Worm (Caenorhabditis elegans): Measurements from ENCODE around the gene kin-4.
A peak's percentile ranks its signal among the peaks of the same experiment; 100 is the strongest.

Gene kin-4

DNA sequence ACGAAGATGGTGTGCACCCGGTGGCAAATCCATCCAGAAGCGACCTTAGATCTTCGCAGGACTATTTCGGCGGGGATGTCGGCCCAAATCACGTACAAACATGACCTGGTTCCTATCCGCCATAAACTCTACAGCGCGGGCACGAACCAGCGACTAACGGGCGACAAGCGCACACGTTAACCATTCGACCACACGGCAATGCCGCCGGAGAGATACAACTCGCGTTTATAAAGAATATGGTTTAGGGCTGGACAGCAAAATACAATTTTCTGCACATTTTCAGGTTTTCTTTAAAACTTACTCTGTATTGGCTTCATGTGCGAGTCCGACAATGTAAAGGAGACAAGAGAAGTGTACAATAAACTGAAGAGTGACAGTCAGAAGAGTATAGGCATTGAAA, 48.5 kb downstream of the kin-4 start (continued):
- peak; percentile 72 for TF ChIP-seq ztf-26 (tag; optimal IDR thresholded peaks at IDR 0.05)
- peak; percentile 82 for TF ChIP-seq hsf-1 (GFP tag; IDR thresholded peaks at IDR 0.05)
- peak; percentile 69; the same call in 1 of the 2 replicates for TF ChIP-seq Y67H2A.10 (GFP tag; conservative IDR thresholded peaks at IDR 0.05)
- peak; percentile 92 for TF ChIP-seq hrde-1 (tag; optimal IDR thresholded peaks at IDR 0.05; ENCODE audit: borderline replicate concordance)
- TF ChIP-seq hlh-26 (GFP tag; conservative IDR thresholded peaks at IDR 0.05) = no peak
- peak; percentile 94 for TF ChIP-seq mxl-1 (tag; optimal IDR thresholded peaks at IDR 0.05)
- TF ChIP-seq F33H1.4 (GFP tag; IDR thresholded peaks at IDR 0.05) = peak; percentile 67
- TF ChIP-seq snpc-1.3 (tag; optimal IDR thresholded peaks at IDR 0.05; ENCODE audit: insufficient read depth) = peak; percentile 91
- TF ChIP-seq ZK185.1 (tag; optimal IDR thresholded peaks at IDR 0.05; ENCODE audit: poor library complexity, severe bottlenecking) = peak; percentile 94
- peak; percentile 87 for TF ChIP-seq B0336.3 (GFP tag; IDR thresholded peaks at IDR 0.05)
- peak; percentile 46; the same call in 1 of the 2 replicates for TF ChIP-seq C06A6.2 (GFP tag; conservative IDR thresholded peaks at IDR 0.05)
- TF ChIP-seq tbp1 (GFP tag; optimal IDR thresholded peaks at IDR 0.05) = peak; percentile 97
- TF ChIP-seq madf-10 (tag; optimal IDR thresholded peaks at IDR 0.05) = peak; percentile 79
- peak; percentile 68 for TF ChIP-seq ceh-100 (GFP tag; IDR thresholded peaks at IDR 0.05)
- peak; percentile 72 for TF ChIP-seq attf-3 (GFP tag; conservative IDR thresholded peaks at IDR 0.05)
- peak; percentile 79 for TF ChIP-seq unc-130 (GFP tag; optimal IDR thresholded peaks at IDR 0.05)
- TF ChIP-seq repo-1 (tag; optimal IDR thresholded peaks at IDR 0.05) = peak; percentile 89
- TF ChIP-seq sea-2 (GFP tag; IDR thresholded peaks at IDR 0.05) = peak; percentile 76; the same call in 1 of the 2 replicates
- TF ChIP-seq ets-4 (GFP tag; optimal IDR thresholded peaks at IDR 0.05) = peak; percentile 93
- TF ChIP-seq D2030.7 (GFP tag; IDR thresholded peaks at IDR 0.05) = peak; percentile 85
- TF ChIP-seq lsl-1 (GFP tag; optimal IDR thresholded peaks at IDR 0.05) = peak; percentile 70
- peak; percentile 84 for TF ChIP-seq attf-6 (GFP tag; IDR thresholded peaks at IDR 0.05)
- peak; percentile 90 for TF ChIP-seq Y56A3A.18 (GFP tag; IDR thresholded peaks at IDR 0.05)
- TF ChIP-seq rpc-1 (optimal IDR thresholded peaks at IDR 0.05) = peak; percentile 75
- TF ChIP-seq rpc-1 (tag; optimal IDR thresholded peaks at IDR 0.05) = peak; percentile 95
- peak; percentile 86 for TF ChIP-seq Y53G8AR.9 (GFP tag; conservative IDR thresholded peaks at IDR 0.05)
- 0 out of 2 replicates have a peak, but pooled peaks have one; percentile 15 for TF ChIP-seq aptf-3 (GFP tag; IDR thresholded peaks at IDR 0.05)
- TF ChIP-seq nhr-80 (tag; optimal IDR thresholded peaks at IDR 0.05) = peak; percentile 62
- TF ChIP-seq B0035.1 (tag; optimal IDR thresholded peaks at IDR 0.05) = peak; percentile 74
- TF ChIP-seq hmg-20 (GFP tag; IDR thresholded peaks at IDR 0.05) = 0 out of 2 replicates have a peak, but pooled peaks have one; percentile 11
- peak; percentile 48 for TF ChIP-seq K12H6.12 (tag; optimal IDR thresholded peaks at IDR 0.05)
- TF ChIP-seq nfya-2 (GFP tag; IDR thresholded peaks at IDR 0.05) = 0 out of 2 replicates have a peak, but pooled peaks have one; percentile 75
- no peak for TF ChIP-seq lir-1 (GFP tag; conservative IDR thresholded peaks at IDR 0.05)
- peak; percentile 72; the same call in 1 of the 2 replicates for TF ChIP-seq K11D2.4 (GFP tag; IDR thresholded peaks at IDR 0.05)
- peak; percentile 52 for TF ChIP-seq ama-1 (optimal IDR thresholded peaks at IDR 0.05)
- TF ChIP-seq ama-1 (GFP tag; optimal IDR thresholded peaks at IDR 0.05) = peak; percentile 84 to 93
- TF ChIP-seq egl-18 (GFP tag; IDR thresholded peaks at IDR 0.05) = peak; percentile 89
- TF ChIP-seq nhr-120 (GFP tag; IDR thresholded peaks at IDR 0.05) = peak; percentile 95
- TF ChIP-seq ceh-91 (GFP tag; IDR thresholded peaks at IDR 0.05) = peak; percentile 59; the same call in 1 of the 2 replicates
- TF ChIP-seq T07F8.4 (tag; optimal IDR thresholded peaks at IDR 0.05) = peak; percentile 93
- TF ChIP-seq egl-44 (GFP tag; IDR thresholded peaks at IDR 0.05) = peak; percentile 97
- peak; percentile 98 for TF ChIP-seq F52B5.7 (tag; optimal IDR thresholded peaks at IDR 0.05)
- peak; percentile 90 for TF ChIP-seq zfh-2 (GFP tag; conservative IDR thresholded peaks at IDR 0.05)
- TF ChIP-seq nhr-90 (tag; optimal IDR thresholded peaks at IDR 0.05) = peak; percentile 98
- TF ChIP-seq bed-2 (GFP tag; IDR thresholded peaks at IDR 0.05) = peak; percentile 75
- peak; percentile 99 for TF ChIP-seq lin-26 (GFP tag; IDR thresholded peaks at IDR 0.05)
- peak; percentile 80 for TF ChIP-seq tlf-1 (GFP tag; optimal IDR thresholded peaks at IDR 0.05)
- peak; percentile 95 for TF ChIP-seq athp-1 (tag; optimal IDR thresholded peaks at IDR 0.05)
- peak; percentile 98 for TF ChIP-seq ztf-25 (GFP tag; IDR thresholded peaks at IDR 0.05)
